Fruit fly (Drosophila melanogaster): Measurements from ENCODE around the gene CG13884.

The CG13884 gene

dm6 chr3L:366337-366736 is at the start of gene CG13884:
TSS of gene CG13884 (minus strand) at chr3L:366437.
- no peak for TF ChIP-seq noc (tag; optimal IDR thresholded peaks at IDR 0.05)

dm6 chr3L:409791-410190 is 43.6 kb upstream of the CG13884 start:
- TF ChIP-seq noc (tag; optimal IDR thresholded peaks at IDR 0.05), result no peak

- TF ChIP-seq noc (tag; optimal IDR thresholded peaks at IDR 0.05), result no peak
Observed at dm6 chr3L:400252-400651, 34.0 kb upstream of the CG13884 start.

- TF ChIP-seq noc (tag; optimal IDR thresholded peaks at IDR 0.05), result peak; percentile 49
Observed at dm6 chr3L:395192-395591, 29.0 kb upstream of the CG13884 start.

- TF ChIP-seq noc (tag; optimal IDR thresholded peaks at IDR 0.05), result no peak
Observed at dm6 chr3L:392622-393159, 26.5 kb upstream of the CG13884 start, which contains the start of gene trh. TSS of gene trh (minus strand) at chr3L:392633.

dm6 chr3L:390194-390593 is 24.0 kb upstream of the CG13884 start:
- no peak for TF ChIP-seq noc (tag; optimal IDR thresholded peaks at IDR 0.05)

dm6 chr3L:388094-388493 is 21.9 kb upstream of the CG13884 start:
- TF ChIP-seq noc (tag; optimal IDR thresholded peaks at IDR 0.05), result no peak

- TF ChIP-seq noc (tag; optimal IDR thresholded peaks at IDR 0.05), result no peak
Observed at dm6 chr3L:385095-385494, 18.9 kb upstream of the CG13884 start.

- no peak for TF ChIP-seq noc (tag; optimal IDR thresholded peaks at IDR 0.05)
Observed at dm6 chr3L:380886-381546, 14.8 kb upstream of the CG13884 start.

- no peak for TF ChIP-seq noc (tag; optimal IDR thresholded peaks at IDR 0.05)
Observed at dm6 chr3L:378906-379305, 12.7 kb upstream of the CG13884 start.

dm6 chr3L:378072-378423 is 11.8 kb upstream of the CG13884 start:
- TF ChIP-seq noc (tag; optimal IDR thresholded peaks at IDR 0.05), result no peak

dm6 chr3L:377222-378071 is 11.2 kb upstream of the CG13884 start:
- peak; percentile 85 for TF ChIP-seq noc (tag; optimal IDR thresholded peaks at IDR 0.05)

dm6 chr3L:375672-376071 is 9.4 kb upstream of the CG13884 start:
- TF ChIP-seq noc (tag; optimal IDR thresholded peaks at IDR 0.05), result no peak

dm6 chr3L:374582-374981 is 8.3 kb upstream of the CG13884 start:
- no peak for TF ChIP-seq noc (tag; optimal IDR thresholded peaks at IDR 0.05)

dm6 chr3L:371228-371627 is 5.0 kb upstream of the CG13884 start:
- no peak for TF ChIP-seq noc (tag; optimal IDR thresholded peaks at IDR 0.05)

- no peak for TF ChIP-seq noc (tag; optimal IDR thresholded peaks at IDR 0.05)
Observed at dm6 chr3L:361201-361600, 5.0 kb downstream of the CG13884 start, which contains the start of the genes Cdc5 and CG1233. TSS of gene Cdc5 (minus strand) at chr3L:361383. TSS of gene CG1233 (plus strand) at chr3L:361472.

- TF ChIP-seq noc (tag; optimal IDR thresholded peaks at IDR 0.05), result no peak
Observed at dm6 chr3L:357681-358080, 8.6 kb downstream of the CG13884 start, which contains the start of gene Roc1b. TSS of gene Roc1b (plus strand) at chr3L:357981.
